Fruit fly (Drosophila melanogaster): Measurements from ENCODE around the gene CG6041.

DNA sequence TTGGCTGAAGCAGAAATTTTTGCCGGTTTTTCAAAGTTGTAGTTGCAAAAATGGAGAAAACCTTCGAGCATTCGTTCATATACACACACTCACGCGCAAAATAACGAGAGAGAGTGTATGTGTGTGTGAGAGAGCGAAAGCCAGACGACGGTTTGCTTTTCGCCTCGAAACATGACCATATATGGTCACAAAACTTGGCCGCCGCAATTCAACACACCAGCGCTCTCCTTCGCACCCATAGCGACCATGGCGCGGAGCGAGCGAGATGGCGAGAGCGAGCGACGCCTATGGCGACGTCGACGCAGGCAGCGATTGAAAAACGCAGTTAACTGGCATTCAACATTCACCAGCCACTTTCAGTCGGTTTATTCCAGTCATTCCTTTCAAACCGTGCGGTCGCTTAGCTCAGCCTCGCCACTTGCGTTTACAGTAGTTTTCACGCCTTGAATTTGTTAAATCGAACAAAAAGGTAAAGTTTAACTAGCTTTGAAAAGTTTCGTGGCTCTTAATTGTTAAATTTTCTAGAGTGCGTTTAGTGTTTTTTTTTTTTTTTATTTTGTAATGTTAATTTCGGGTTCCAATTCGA is 46.2 kb upstream of the CG6041 start:
- no peak for TF ChIP-seq CG6792 (GFP tag; optimal IDR thresholded peaks at IDR 0.05)
- no peak for TF ChIP-seq CG10631 (GFP tag; optimal IDR thresholded peaks at IDR 0.05)
- TF ChIP-seq CG6854 (GFP tag; optimal IDR thresholded peaks at IDR 0.05), result peak; percentile 74
- no peak for TF ChIP-seq CG8319 (GFP tag; optimal IDR thresholded peaks at IDR 0.05)
- TF ChIP-seq Lpt (GFP tag; optimal IDR thresholded peaks at IDR 0.05), result peak; percentile 12

All from whole organism, prepupa.